Worm (Caenorhabditis elegans) whole organism, L1 larva: ENCODE measurements around the gene marc-1.
A peak's percentile ranks its signal among the peaks of the same experiment; 100 is the strongest.

Experiments used
- C16A3.4 ChIP-seq: fragments of 150-350 bp; optimal IDR thresholded peaks from 2 replicates; lab custom pipeline; 2014; ENCODE audit warnings: missing biosample characterization, missing genetic modification characterization
- C34B4.2 ChIP-seq: sonication (generic microtip); optimal IDR thresholded peaks from 2 replicates; lab custom pipeline; 2017; ENCODE audit warnings: mild to moderate bottlenecking, missing genetic modification characterization, missing compliant biosample characterization
- Y116A8C.19 ChIP-seq: sonication (generic microtip); optimal IDR thresholded peaks from 2 replicates; lab custom pipeline; 2016; ENCODE audit warnings: missing compliant biosample characterization, missing genetic modification characterization, borderline replicate concordance
- alr-1 ChIP-seq: fragments of 200-800 bp; sonication (Bioruptor generic); optimal IDR thresholded peaks from 2 replicates; lab custom pipeline; 2018; ENCODE audit warnings: borderline replicate concordance, mild to moderate bottlenecking, missing genetic modification characterization, missing compliant biosample characterization
- aly-2 ChIP-seq: fragments of 150-350 bp; optimal IDR thresholded peaks from 2 replicates; lab custom pipeline; 2014; ENCODE audit warnings: missing biosample characterization, missing genetic modification characterization
- ceh-82 ChIP-seq, 3 experiments: fragments of 150-350 bp in 1 of 3; sonication (generic microtip) in 2 of 3; optimal IDR thresholded peaks; 2 replicates each; lab custom pipeline; 2014 to 2017; ENCODE audit warnings: missing biosample characterization in 3 of 3, missing genetic modification characterization in 3 of 3
- ceh-90 ChIP-seq: sonication (generic microtip); optimal IDR thresholded peaks from 2 replicates; lab custom pipeline; 2016; ENCODE audit warnings: missing genetic modification characterization, missing compliant biosample characterization
- ces-1 ChIP-seq: fragments of 150-350 bp; optimal IDR thresholded peaks from 2 replicates; lab custom pipeline; 2014; ENCODE audit warnings: missing biosample characterization, missing genetic modification reagents, missing genetic modification characterization
- dsc-1 ChIP-seq: sonication (generic microtip); optimal IDR thresholded peaks from 2 replicates; lab custom pipeline; 2016; ENCODE audit warnings: mild to moderate bottlenecking, missing genetic modification characterization, missing compliant biosample characterization
- egl-27 ChIP-seq, 2 experiments: fragments of 150-350 bp in 1 of 2; sonication (generic microtip); optimal IDR thresholded peaks; 3 replicates each; lab custom pipeline; 2017 to 2018; ENCODE audit warnings: missing biosample characterization in 2 of 2, missing genetic modification characterization in 2 of 2, missing genetic modification reagents in 2 of 2
- elt-2 ChIP-seq: sonication (generic microtip); optimal IDR thresholded peaks from 2 replicates; lab custom pipeline; 2016; ENCODE audit warnings: missing genetic modification characterization, mild to moderate bottlenecking, inconsistent platforms, missing compliant biosample characterization, missing genetic modification reagents
- fkh-4 ChIP-seq: sonication (generic microtip); optimal IDR thresholded peaks from 2 replicates; lab custom pipeline; 2016; ENCODE audit warnings: missing compliant biosample characterization, missing genetic modification characterization, borderline replicate concordance
- fos-1 ChIP-seq: fragments of 150-350 bp; optimal IDR thresholded peaks from 2 replicates; lab custom pipeline; 2014; ENCODE audit warnings: missing biosample characterization, missing genetic modification characterization
- hlh-17 ChIP-seq: fragments of 200-800 bp; sonication (Bioruptor generic); optimal IDR thresholded peaks from 2 replicates; lab custom pipeline; 2018; ENCODE audit warnings: missing genetic modification characterization, mild to moderate bottlenecking, missing compliant biosample characterization, moderate library complexity, borderline replicate concordance
- hpl-2 ChIP-seq: fragments of 150-350 bp; optimal IDR thresholded peaks from 2 replicates; lab custom pipeline; 2014; ENCODE audit warnings: missing biosample characterization, missing genetic modification reagents, missing genetic modification characterization
- jun-1 ChIP-seq: fragments of 150-350 bp; optimal IDR thresholded peaks from 2 replicates; lab custom pipeline; 2014; ENCODE audit warnings: missing biosample characterization, missing genetic modification reagents, missing genetic modification characterization
- lin-13 ChIP-seq: fragments of 150-350 bp; optimal IDR thresholded peaks from 2 replicates; lab custom pipeline; 2014; ENCODE audit warnings: missing biosample characterization, missing genetic modification reagents, missing genetic modification characterization
- lin-14 ChIP-seq: fragments of 200-800 bp; sonication (Bioruptor generic); optimal IDR thresholded peaks from 2 replicates; lab custom pipeline; 2018; ENCODE audit warnings: mild to moderate bottlenecking, missing genetic modification characterization, moderate library complexity, missing compliant biosample characterization
- lin-15B ChIP-seq: fragments of 150-350 bp; sonication (generic microtip); optimal IDR thresholded peaks from 3 replicates; lab custom pipeline; 2014; ENCODE audit warnings: missing biosample characterization, missing genetic modification characterization
- lin-35 ChIP-seq, 2 experiments: fragments of 150-350 bp; optimal IDR thresholded peaks; 2 replicates each; lab custom pipeline; 2014; ENCODE audit warnings: missing biosample characterization in 2 of 2, missing genetic modification characterization in 2 of 2, missing genetic modification reagents in 2 of 2
- mef-2 ChIP-seq: fragments of 150-350 bp; optimal IDR thresholded peaks from 2 replicates; lab custom pipeline; 2014; ENCODE audit warnings: missing biosample characterization, missing genetic modification characterization
- nhr-12 ChIP-seq: sonication (generic microtip); optimal IDR thresholded peaks from 2 replicates; lab custom pipeline; 2017; ENCODE audit warnings: missing biosample characterization, missing genetic modification characterization
- nhr-19 ChIP-seq: fragments of 200-800 bp; sonication (Bioruptor generic); conservative IDR thresholded peaks from 2 replicates; pipeline ENCODE4 v1.3.6; 2022; ENCODE audit warnings: missing genetic modification characterization, missing compliant biosample characterization
- nhr-20 ChIP-seq: sonication (generic microtip); optimal IDR thresholded peaks from 2 replicates; lab custom pipeline; 2016; ENCODE audit warnings: mild to moderate bottlenecking, missing genetic modification characterization, missing compliant biosample characterization
- nhr-237 ChIP-seq: fragments of 150-350 bp; optimal IDR thresholded peaks from 2 replicates; lab custom pipeline; 2014; ENCODE audit warnings: missing biosample characterization, missing genetic modification characterization
- nhr-28 ChIP-seq: fragments of 150-350 bp; optimal IDR thresholded peaks from 2 replicates; lab custom pipeline; 2014; ENCODE audit warnings: missing biosample characterization, missing genetic modification characterization
- nhr-47 ChIP-seq: sonication (generic microtip); optimal IDR thresholded peaks from 2 replicates; lab custom pipeline; 2016; ENCODE audit warnings: mild to moderate bottlenecking, missing genetic modification characterization, moderate library complexity, missing compliant biosample characterization
- nhr-71 ChIP-seq: sonication (generic microtip); optimal IDR thresholded peaks from 2 replicates; lab custom pipeline; 2016; ENCODE audit warnings: mild to moderate bottlenecking, missing genetic modification characterization, moderate library complexity, missing compliant biosample characterization
- nhr-77 ChIP-seq: fragments of 150-350 bp; optimal IDR thresholded peaks from 2 replicates; lab custom pipeline; 2014; ENCODE audit warnings: missing biosample characterization, missing genetic modification characterization
- nhr-84 ChIP-seq: sonication (generic microtip); optimal IDR thresholded peaks from 2 replicates; lab custom pipeline; 2017; ENCODE audit warnings: missing biosample characterization, missing genetic modification characterization
- nhr-85 ChIP-seq: sonication (generic microtip); peaks from one replicate; lab custom pipeline; 2016; ENCODE audit warnings: missing genetic modification characterization, inconsistent platforms, missing compliant biosample characterization
- nhr-90 ChIP-seq: sonication (generic microtip); optimal IDR thresholded peaks from 2 replicates; lab custom pipeline; 2016; ENCODE audit warnings: mild to moderate bottlenecking, missing genetic modification characterization, missing compliant biosample characterization; ENCODE audit not compliant: poor library complexity
- pag-3 ChIP-seq: sonication (generic microtip); optimal IDR thresholded peaks from 2 replicates; lab custom pipeline; 2017; ENCODE audit warnings: missing genetic modification characterization, mild to moderate bottlenecking, missing compliant biosample characterization, antibody characterized with exemption, borderline replicate concordance; ENCODE audit not compliant: insufficient read depth
- pqm-1 ChIP-seq: sonication (generic microtip); optimal IDR thresholded peaks from 3 replicates; lab custom pipeline; 2017; ENCODE audit warnings: missing biosample characterization, missing genetic modification characterization
- rnt-1 ChIP-seq: sonication (generic microtip); optimal IDR thresholded peaks from 2 replicates; lab custom pipeline; 2016; ENCODE audit warnings: mild to moderate bottlenecking, missing genetic modification characterization, moderate library complexity, missing compliant biosample characterization
- skn-1 ChIP-seq: fragments of 150-350 bp; optimal IDR thresholded peaks from 2 replicates; lab custom pipeline; 2014; ENCODE audit warnings: missing biosample characterization, missing genetic modification characterization
- snpc-4 ChIP-seq: fragments of 150-350 bp; optimal IDR thresholded peaks from 2 replicates; lab custom pipeline; 2014; ENCODE audit warnings: missing biosample characterization, missing genetic modification characterization
- snu-23 ChIP-seq: sonication (generic microtip); optimal IDR thresholded peaks from 2 replicates; lab custom pipeline; 2016; ENCODE audit warnings: missing genetic modification characterization, missing compliant biosample characterization
- sptf-1 ChIP-seq: fragments of 150-350 bp; optimal IDR thresholded peaks from 2 replicates; lab custom pipeline; 2014; ENCODE audit warnings: missing biosample characterization, missing genetic modification characterization
- sup-37 ChIP-seq: fragments of 200-800 bp; sonication (Bioruptor generic); optimal IDR thresholded peaks from 2 replicates; lab custom pipeline; 2018; ENCODE audit warnings: mild to moderate bottlenecking, missing genetic modification characterization, missing compliant biosample characterization
- unc-130 ChIP-seq: fragments of 150-350 bp; optimal IDR thresholded peaks from 2 replicates; lab custom pipeline; 2017; ENCODE audit warnings: missing biosample characterization, missing genetic modification characterization, inconsistent platforms
- unc-30 ChIP-seq: sonication (generic microtip); optimal IDR thresholded peaks from 2 replicates; lab custom pipeline; 2017; ENCODE audit warnings: missing biosample characterization, missing genetic modification characterization
- unc-62 ChIP-seq: fragments of 150-350 bp; optimal IDR thresholded peaks from 2 replicates; lab custom pipeline; 2014; ENCODE audit warnings: missing biosample characterization, missing genetic modification reagents, missing genetic modification characterization
- unc-86 ChIP-seq: sonication (generic microtip); optimal IDR thresholded peaks from 2 replicates; lab custom pipeline; 2016; ENCODE audit warnings: missing genetic modification characterization, missing compliant biosample characterization
- vab-15 ChIP-seq: sonication (generic microtip); optimal IDR thresholded peaks from 2 replicates; lab custom pipeline; 2017; ENCODE audit warnings: missing genotype, mild to moderate bottlenecking, missing genetic modification characterization, missing compliant biosample characterization
- zip-4 ChIP-seq: fragments of 200-800 bp; sonication (Bioruptor generic); optimal IDR thresholded peaks from 2 replicates; lab custom pipeline; 2018; ENCODE audit warnings: mild to moderate bottlenecking, missing genetic modification characterization, moderate library complexity, missing compliant biosample characterization
- ztf-4 ChIP-seq: fragments of 150-350 bp; optimal IDR thresholded peaks from 2 replicates; lab custom pipeline; 2014; ENCODE audit warnings: missing biosample characterization, missing genetic modification characterization

marc-1 gene

DNA sequence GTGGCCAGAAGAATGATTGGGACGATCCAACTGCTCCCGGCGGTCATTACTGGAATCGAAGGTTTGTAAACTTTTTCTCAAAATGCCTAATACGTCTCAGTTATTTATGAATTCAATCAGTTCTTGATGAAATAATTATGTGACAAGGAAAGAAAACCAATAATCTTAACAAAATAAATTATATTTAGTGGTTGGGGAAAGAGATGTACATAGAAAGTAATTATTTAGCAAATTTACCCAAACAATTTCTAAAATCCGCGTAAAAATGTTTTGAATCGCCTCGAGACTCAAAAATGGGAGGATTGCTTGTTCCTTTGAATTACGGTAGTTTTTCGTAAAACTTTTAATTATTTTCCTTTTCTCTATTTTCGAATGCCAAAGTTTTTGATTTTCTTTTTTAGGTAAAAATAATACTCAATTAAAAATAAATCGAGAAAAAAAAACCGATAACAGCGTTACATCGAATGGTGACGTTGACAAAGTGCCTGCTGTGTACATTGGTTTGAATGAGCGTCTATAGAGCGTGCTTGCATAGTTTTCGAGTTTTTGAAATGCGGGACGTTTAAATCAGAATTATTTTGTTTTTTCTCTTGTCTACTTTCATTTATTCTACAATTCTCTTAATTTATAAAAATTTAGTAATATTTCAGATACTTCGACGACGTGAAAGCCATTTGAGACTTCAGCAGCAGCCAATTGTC lies 9.9 kb upstream of the marc-1 start, which contains the start of the genes aagr-3 and drap-1 (continued):
- TF ChIP-seq nhr-28 (tag; lab: Kevin White, UChicago) (no peak), egl-27 (tag; optimal IDR thresholded peaks at IDR 0.05; lab: Kevin White, UChicago) (no peak), lin-14 (GFP tag; lab: Kevin White, UChicago) (peak; percentile 58), aly-2 (tag; lab: Kevin White, UChicago) (no peak), mef-2 (tag; lab: Kevin White, UChicago) (no peak), fos-1 (tag; lab: Kevin White, UChicago) (peak; percentile 36), nhr-84 (tag; lab: Kevin White, UChicago) (no peak), pqm-1 (tag; lab: Kevin White, UChicago) (no peak), hpl-2 (GFP tag; lab: Kevin White, UChicago) (no peak), nhr-47 (peak; percentile 20), unc-62 (GFP tag; lab: Kevin White, UChicago) (no peak), ces-1 (GFP tag; lab: Kevin White, UChicago) (no peak), nhr-12 (tag; lab: Kevin White, UChicago) (no peak), unc-30 (tag; lab: Kevin White, UChicago) (no peak), ceh-90 (tag; lab: Kevin White, UChicago) (no peak), vab-15 (tag; lab: Kevin White, UChicago) (no peak), nhr-19 (GFP tag; lab: Robert Waterston, UW) (peak; percentile 40), nhr-20 (tag; lab: Kevin White, UChicago) (peak; percentile 48), sptf-1 (no peak), fkh-4 (tag; lab: Kevin White, UChicago) (no peak), Y116A8C.19 (tag; lab: Kevin White, UChicago) (no peak), nhr-237 (tag; lab: Kevin White, UChicago) (no peak), skn-1 (tag; lab: Kevin White, UChicago) (peak; percentile 12), dsc-1 (tag; lab: Kevin White, UChicago) (no peak), unc-86 (no peak), nhr-77 (tag; lab: Kevin White, UChicago) (peak; percentile 19), nhr-90 (peak; percentile 50), jun-1 (tag; lab: Kevin White, UChicago) (peak; percentile 3), zip-4 (GFP tag; lab: Kevin White, UChicago) (no peak), sup-37 (GFP tag; lab: Kevin White, UChicago) (no peak), ztf-4 (tag; lab: Kevin White, UChicago) (peak; percentile 12), ceh-82 (tag; optimal IDR thresholded peaks at IDR 0.05; lab: Kevin White, UChicago) (peak in 1 of 3 experiments; percentile 31), nhr-71 (tag; lab: Kevin White, UChicago) (peak; percentile 63), lin-13 (GFP tag; lab: Kevin White, UChicago) (peak; percentile 39), unc-130 (tag; lab: Kevin White, UChicago) (no peak), C34B4.2 (tag; lab: Kevin White, UChicago) (no peak), snu-23 (GFP tag; lab: Kevin White, UChicago) (peak; percentile 51)
- TF ChIP-seq, all 84 proteins: peak for 30

DNA sequence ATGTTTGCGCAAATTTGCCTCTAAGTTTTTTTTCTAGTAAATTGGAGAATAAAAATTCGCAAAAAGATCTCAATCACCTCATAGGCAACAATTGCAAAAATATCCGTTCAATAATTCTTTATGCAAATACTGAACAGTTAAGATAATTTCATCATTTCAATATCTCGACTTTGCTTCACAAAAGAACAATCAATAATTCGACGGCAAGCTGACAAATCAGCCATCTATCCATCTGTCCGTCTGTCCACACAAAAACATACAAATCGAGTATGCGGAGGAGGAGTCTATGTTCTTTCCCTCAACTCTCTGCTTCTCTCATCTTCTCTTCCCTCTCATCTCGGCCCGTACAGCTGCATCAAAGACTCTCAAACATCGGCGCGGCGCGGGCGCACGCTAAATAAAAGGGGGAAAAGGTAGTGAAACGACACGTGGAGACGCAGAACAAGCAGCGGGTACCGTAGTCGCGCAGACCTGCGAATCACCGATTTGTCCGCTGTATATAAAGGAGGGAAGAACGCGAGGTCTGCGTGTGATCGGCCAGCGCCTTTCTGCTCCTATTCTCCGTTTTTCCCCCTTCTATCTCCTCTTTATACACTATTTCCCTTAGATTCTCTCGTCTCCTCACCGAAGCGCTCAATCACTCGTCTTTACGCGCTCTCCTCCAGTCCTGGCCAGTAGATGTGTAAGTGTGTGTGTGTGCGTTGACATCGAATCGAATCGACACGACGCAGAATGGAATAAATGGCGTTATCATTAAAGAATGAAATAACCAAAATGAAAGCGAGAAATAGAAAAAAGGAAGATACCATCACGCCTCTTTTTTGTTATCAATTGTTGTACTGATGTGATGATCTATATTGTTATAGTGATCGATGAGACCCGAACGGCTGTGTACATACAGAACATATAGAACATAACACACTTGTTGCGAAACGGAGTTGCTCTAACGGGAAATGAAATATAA lies 8.5 kb upstream of the marc-1 start:
- no peak for TF ChIP-seq sptf-1
- TF ChIP-seq mef-2 (tag; lab: Kevin White, UChicago): peak; percentile 82
- TF ChIP-seq skn-1 (tag; lab: Kevin White, UChicago): peak; percentile 80
- no peak for TF ChIP-seq alr-1
- TF ChIP-seq hlh-17 (GFP tag; lab: Kevin White, UChicago): no peak
- peak; percentile 96 for TF ChIP-seq nhr-85 (tag; lab: Kevin White, UChicago)
- TF ChIP-seq elt-2 (tag; lab: Kevin White, UChicago): peak; percentile 91
- TF ChIP-seq rnt-1 (tag; lab: Kevin White, UChicago): peak; percentile 70
- TF ChIP-seq lin-35 (GFP tag; optimal IDR thresholded peaks at IDR 0.05; lab: Kevin White, UChicago): peak; percentile 86 to 87
- no peak for TF ChIP-seq pag-3 (tag; lab: Kevin White, UChicago)
- peak; percentile 57 to 95 (median 83) for TF ChIP-seq ceh-82 (tag; optimal IDR thresholded peaks at IDR 0.05; lab: Kevin White, UChicago)
- peak; percentile 96 for TF ChIP-seq C16A3.4 (tag; lab: Kevin White, UChicago)
- peak; percentile 59 for TF ChIP-seq nhr-237 (tag; lab: Kevin White, UChicago)
- no peak for TF ChIP-seq unc-62 (GFP tag; lab: Kevin White, UChicago)
- TF ChIP-seq lin-15B (tag; lab: Kevin White, UChicago): peak; percentile 60
- TF ChIP-seq Y116A8C.19 (tag; lab: Kevin White, UChicago): no peak
- TF ChIP-seq C34B4.2 (tag; lab: Kevin White, UChicago): no peak
- peak; percentile 80 for TF ChIP-seq snpc-4 (tag; lab: Kevin White, UChicago)
